Fruit fly (Drosophila melanogaster) whole organism: ENCODE results near the gene mew.
"Not testable (repeated sequence)": the region's sequence is repeated elsewhere in the genome, so short reads cannot be mapped to it uniquely, and the experiment has no call there.

ENCODE experiments used
- CG8478 ChIP-seq: fragments of >200 bp; optimal IDR thresholded peaks from 2 replicates; lab custom pipeline; 2018; ENCODE audit warnings: inconsistent platforms
- Dll ChIP-seq: fragments of >200 bp; optimal IDR thresholded peaks from 2 replicates; lab custom pipeline; 2017
- EcR ChIP-seq, 2 experiments: fragments of >200 bp; optimal IDR thresholded peaks; 2 replicates each; lab custom pipeline; 2017; ENCODE audit warnings: missing biosample characterization in 2 of 2, missing genetic modification characterization in 2 of 2, missing genetic modification reagents in 2 of 2
- psq ChIP-seq: fragments of >200 bp; optimal IDR thresholded peaks from 2 replicates; lab custom pipeline; 2017
- usp ChIP-seq: fragments of >200 bp; optimal IDR thresholded peaks from 2 replicates; lab custom pipeline; 2017; ENCODE audit warnings: missing biosample characterization, missing genetic modification characterization, mixed read lengths

dm6 chrX:13177720-13178119 lies 80.6 kb downstream of the mew start, which contains the start of gene CG32640:
- TF ChIP-seq psq; usp; CG8478 (lab: Kevin White, UChicago); Dll (lab: Kevin White, UChicago); EcR (GFP tag; optimal IDR thresholded peaks at IDR 0.05; lab: Kevin White, UChicago): not testable (repeated sequence)
